Fruit fly (Drosophila melanogaster) whole organism, prepupa: ENCODE results near the gene CCT1.
A peak's percentile ranks its signal among the peaks of the same experiment; 100 is the strongest.

Source experiments
- Blimp-1 ChIP-seq: fragments of 200-800 bp; sonication (Bioruptor generic); optimal IDR thresholded peaks from 3 replicates; lab custom pipeline; 2017; ENCODE audit warnings: missing biosample characterization, missing genetic modification characterization, mild to moderate bottlenecking, moderate library complexity, missing genetic modification reagents
- CG10631 ChIP-seq: fragments of 200-800 bp; sonication (Bioruptor generic); optimal IDR thresholded peaks from 2 replicates; lab custom pipeline; 2016; ENCODE audit warnings: missing biosample characterization, missing genetic modification characterization
- CG16779 ChIP-seq: fragments of 200-800 bp; sonication (Bioruptor generic); optimal IDR thresholded peaks from 3 replicates; lab custom pipeline; 2017; ENCODE audit warnings: missing biosample characterization, mild to moderate bottlenecking, missing genetic modification characterization
- CG31627 ChIP-seq: fragments of 200-800 bp; sonication (Bioruptor generic); optimal IDR thresholded peaks from 3 replicates; lab custom pipeline; 2016; ENCODE audit warnings: missing biosample characterization, missing genetic modification characterization
- CG32006 ChIP-seq: fragments of 200-800 bp; sonication (Bioruptor generic); optimal IDR thresholded peaks from 3 replicates; lab custom pipeline; 2017; ENCODE audit warnings: missing biosample characterization, mild to moderate bottlenecking, missing genetic modification characterization
- CG34406 ChIP-seq: fragments of 200-800 bp; sonication (Bioruptor generic); optimal IDR thresholded peaks from 3 replicates; lab custom pipeline; 2016; ENCODE audit warnings: missing biosample characterization, missing genetic modification characterization
- CG3919 ChIP-seq: fragments of 200-800 bp; sonication (Bioruptor generic); optimal IDR thresholded peaks from 3 replicates; lab custom pipeline; 2016; ENCODE audit warnings: missing biosample characterization, missing genetic modification characterization
- CG4318 ChIP-seq: fragments of 200-800 bp; sonication (Bioruptor generic); optimal IDR thresholded peaks from 3 replicates; lab custom pipeline; 2017; ENCODE audit warnings: missing biosample characterization, mild to moderate bottlenecking, missing genetic modification characterization
- CG6163 ChIP-seq: fragments of 200-800 bp; sonication (Bioruptor generic); IDR thresholded peaks from 3 replicates; pipeline ENCODE4 v1.3.6; 2022; ENCODE audit warnings: missing biosample characterization, missing genetic modification characterization
- CG6276 ChIP-seq: fragments of 200-800 bp; sonication (Bioruptor generic); optimal IDR thresholded peaks from 2 replicates; lab custom pipeline; 2017; ENCODE audit warnings: missing biosample characterization, mild to moderate bottlenecking, missing genetic modification characterization
- CG6792 ChIP-seq: fragments of 200-800 bp; sonication (Bioruptor generic); optimal IDR thresholded peaks from 3 replicates; lab custom pipeline; 2016; ENCODE audit warnings: missing biosample characterization, missing genetic modification characterization
- CG6854 ChIP-seq: fragments of 200-800 bp; sonication (Bioruptor generic); optimal IDR thresholded peaks from 2 replicates; lab custom pipeline; 2017; ENCODE audit warnings: missing biosample characterization, mild to moderate bottlenecking, missing genetic modification characterization
- CG7368 ChIP-seq: fragments of 200-800 bp; sonication (Bioruptor generic); optimal IDR thresholded peaks from 3 replicates; lab custom pipeline; 2016; ENCODE audit warnings: missing biosample characterization, missing genetic modification characterization
- CG8319 ChIP-seq: fragments of 200-800 bp; sonication (Bioruptor generic); optimal IDR thresholded peaks from 3 replicates; lab custom pipeline; 2016; ENCODE audit warnings: missing biosample characterization, missing genetic modification characterization
- CG9139 ChIP-seq: fragments of 200-800 bp; sonication (Bioruptor generic); optimal IDR thresholded peaks from 3 replicates; lab custom pipeline; 2017; ENCODE audit warnings: missing biosample characterization, mild to moderate bottlenecking, missing genetic modification characterization
- Eip75B ChIP-seq: fragments of 200-800 bp; sonication (Bioruptor generic); optimal IDR thresholded peaks from 3 replicates; lab custom pipeline; 2016; ENCODE audit warnings: missing biosample characterization, missing genetic modification characterization
- Eip78C ChIP-seq: fragments of 200-800 bp; sonication (Bioruptor generic); peaks from one replicate; lab custom pipeline; 2016; ENCODE audit warnings: missing biosample characterization, missing genetic modification characterization
- Eip93F ChIP-seq: fragments of 200-800 bp; sonication (Bioruptor generic); optimal IDR thresholded peaks from 2 replicates; lab custom pipeline; 2016; ENCODE audit warnings: missing biosample characterization, mild to moderate bottlenecking, missing genetic modification characterization
- Ets21C ChIP-seq: fragments of 200-800 bp; sonication (Bioruptor generic); optimal IDR thresholded peaks from 3 replicates; lab custom pipeline; 2016; ENCODE audit warnings: missing biosample characterization, missing genetic modification characterization
- Ets96B ChIP-seq: fragments of 200-800 bp; optimal IDR thresholded peaks from 2 replicates; lab custom pipeline; 2019; ENCODE audit warnings: missing biosample characterization, mild to moderate bottlenecking, missing genetic modification characterization, moderate library complexity
- Hr4 ChIP-seq: fragments of 200-800 bp; sonication (Bioruptor generic); optimal IDR thresholded peaks from 3 replicates; lab custom pipeline; 2016; ENCODE audit warnings: missing biosample characterization, missing genetic modification characterization
- Met ChIP-seq: fragments of 200-800 bp; sonication (Bioruptor generic); optimal IDR thresholded peaks from 3 replicates; lab custom pipeline; 2016; ENCODE audit warnings: missing biosample characterization, missing genetic modification characterization
- achi ChIP-seq: fragments of 200-800 bp; sonication (Bioruptor generic); optimal IDR thresholded peaks from 3 replicates; lab custom pipeline; 2016; ENCODE audit warnings: missing biosample characterization, missing genetic modification characterization
- cyc ChIP-seq: fragments of 200-800 bp; sonication (Bioruptor generic); optimal IDR thresholded peaks from 3 replicates; lab custom pipeline; 2016; ENCODE audit warnings: missing biosample characterization, missing genetic modification characterization
- dac ChIP-seq: fragments of 200-800 bp; sonication (Bioruptor generic); optimal IDR thresholded peaks from 2 replicates; lab custom pipeline; 2017; ENCODE audit warnings: missing biosample characterization, mild to moderate bottlenecking, missing genetic modification characterization
- dsx ChIP-seq: fragments of 200-800 bp; optimal IDR thresholded peaks from 3 replicates; lab custom pipeline; 2019; ENCODE audit warnings: missing biosample characterization, mild to moderate bottlenecking, missing genetic modification characterization, moderate library complexity; ENCODE audit not compliant: poor library complexity, severe bottlenecking
- eg ChIP-seq: fragments of 200-800 bp; sonication (Bioruptor generic); IDR thresholded peaks from 3 replicates; pipeline ENCODE4 v1.3.6; 2022; ENCODE audit warnings: missing biosample characterization, missing genetic modification characterization
- esn ChIP-seq: fragments of 200-800 bp; sonication (Bioruptor generic); optimal IDR thresholded peaks from 2 replicates; lab custom pipeline; 2016; ENCODE audit warnings: missing biosample characterization, mild to moderate bottlenecking, missing genetic modification characterization, moderate library complexity
- fd59A ChIP-seq: fragments of 200-800 bp; sonication (Bioruptor generic); optimal IDR thresholded peaks from 2 replicates; lab custom pipeline; 2017; ENCODE audit warnings: missing biosample characterization, mild to moderate bottlenecking, missing genetic modification characterization, missing genetic modification reagents
- fd85E ChIP-seq: fragments of 200-800 bp; sonication (Bioruptor generic); optimal IDR thresholded peaks from 3 replicates; lab custom pipeline; 2016; ENCODE audit warnings: missing biosample characterization, missing genetic modification characterization
- fkh ChIP-seq: fragments of 200-800 bp; sonication (Bioruptor generic); optimal IDR thresholded peaks from 3 replicates; lab custom pipeline; 2017; ENCODE audit warnings: missing biosample characterization, mild to moderate bottlenecking, missing genetic modification characterization, moderate library complexity
- salr ChIP-seq, 2 experiments: fragments of 200-800 bp; sonication (Bioruptor generic); optimal IDR thresholded peaks; 3 replicates each; lab custom pipeline; 2016 to 2018; ENCODE audit warnings: missing biosample characterization in 2 of 2, missing genetic modification characterization in 2 of 2, mild to moderate bottlenecking in 1 of 2
- ss ChIP-seq, 2 experiments: fragments of 200-800 bp; sonication (Bioruptor generic); optimal IDR thresholded peaks; 2 replicates in 1 of 2; 3 replicates in 1 of 2; lab custom pipeline; 2017 to 2018; ENCODE audit warnings: mild to moderate bottlenecking in 2 of 2, missing biosample characterization in 2 of 2, missing genetic modification characterization in 2 of 2, moderate library complexity in 1 of 2
- svp ChIP-seq: fragments of 200-800 bp; sonication (Bioruptor generic); peaks from one replicate; lab custom pipeline; 2016; ENCODE audit warnings: missing biosample characterization, missing genetic modification characterization
- topi ChIP-seq: fragments of 200-800 bp; sonication (Bioruptor generic); optimal IDR thresholded peaks from 3 replicates; lab custom pipeline; 2016; ENCODE audit warnings: missing biosample characterization, missing genetic modification characterization
- vri ChIP-seq: fragments of 200-800 bp; sonication (Bioruptor generic); optimal IDR thresholded peaks from 3 replicates; lab custom pipeline; 2016; ENCODE audit warnings: missing biosample characterization, mild to moderate bottlenecking, missing genetic modification characterization

The CCT1 gene

dm6 chr3R:22494523-22495309, 3.5 kb upstream of the CCT1 start:
- TF ChIP-seq Eip78C (peak; percentile 68), fd59A (GFP tag; lab: Kevin White, UChicago) (no peak), svp (GFP tag; lab: Kevin White, UChicago) (no peak), CG10631 (GFP tag; lab: Kevin White, UChicago) (peak; percentile 2), cyc (GFP tag; lab: Kevin White, UChicago) (peak; percentile 39), CG16779 (peak; percentile 24), CG6276 (GFP tag; lab: Kevin White, UChicago) (peak; percentile 74), Eip93F (GFP tag; lab: Kevin White, UChicago) (no peak), eg (0 out of 3 replicates have a peak, but pooled peaks have one; percentile 26), CG9139 (GFP tag; lab: Kevin White, UChicago) (no peak), CG31627 (GFP tag; lab: Kevin White, UChicago) (no peak), Hr4 (GFP tag; lab: Kevin White, UChicago) (peak; percentile 18), CG7368 (GFP tag; lab: Kevin White, UChicago) (peak; percentile 1), topi (GFP tag; lab: Kevin White, UChicago) (peak; percentile 20), Eip75B (GFP tag; lab: Kevin White, UChicago) (peak; percentile 12), CG4318 (no peak), Ets96B (tag; lab: Kevin White, UChicago) (peak; percentile 17), CG6792 (GFP tag; lab: Kevin White, UChicago) (peak; percentile 21), CG8319 (GFP tag; lab: Kevin White, UChicago) (peak; percentile 55)

- no peak for TF ChIP-seq CG6854
- TF ChIP-seq CG32006 (GFP tag; lab: Kevin White, UChicago) = no peak
- no peak for TF ChIP-seq CG3919 (GFP tag; lab: Kevin White, UChicago)
- no peak for TF ChIP-seq Ets21C (GFP tag; lab: Kevin White, UChicago)
- TF ChIP-seq ss (GFP tag; optimal IDR thresholded peaks at IDR 0.05; lab: Kevin White, UChicago) = no peak
- no peak for TF ChIP-seq Blimp-1 (GFP tag; lab: Kevin White, UChicago)
- no peak for TF ChIP-seq CG4318
- no peak for TF ChIP-seq svp (GFP tag; lab: Kevin White, UChicago)
- TF ChIP-seq CG8319 (GFP tag; lab: Kevin White, UChicago) = no peak
- TF ChIP-seq dsx = no peak
- no peak for TF ChIP-seq Eip93F (GFP tag; lab: Kevin White, UChicago)
- no peak for TF ChIP-seq dac
Measured at dm6 chr3R:22492767-22493166, 1.5 kb upstream of the CCT1 start, which contains the start of gene tHMG2. Gene tHMG2, plus strand, starts transcription at chr3R:22492953.

dm6 chr3R:22488855-22489254, 2.4 kb downstream of the CCT1 start, which contains the start of gene CG5376:
Gene CG5376, minus strand, starts transcription at chr3R:22488955.
- TF ChIP-seq esn (GFP tag; lab: Kevin White, UChicago) (no peak), Blimp-1 (GFP tag; lab: Kevin White, UChicago) (no peak), CG6163 (GFP tag; lab: Robert Waterston, UW) (no peak), salr (GFP tag; optimal IDR thresholded peaks at IDR 0.05; lab: Kevin White, UChicago) (no peak), CG16779 (no peak), CG31627 (GFP tag; lab: Kevin White, UChicago) (no peak), CG4318 (no peak), CG6276 (GFP tag; lab: Kevin White, UChicago) (no peak), achi (no peak), Hr4 (GFP tag; lab: Kevin White, UChicago) (no peak), Met (GFP tag; lab: Kevin White, UChicago) (no peak)
- TF ChIP-seq, all 60 proteins: peak for 0

dm6 chr3R:22487037-22487492, 4.2 kb downstream of the CCT1 start, which contains the start of gene Pfdn5:
Gene Pfdn5, plus strand, starts transcription at chr3R:22487039.
- no peak for TF ChIP-seq fkh (GFP tag; lab: Kevin White, UChicago)
- TF ChIP-seq CG34406 (GFP tag; lab: Kevin White, UChicago) = no peak
- TF ChIP-seq CG8319 (GFP tag; lab: Kevin White, UChicago) = no peak
- no peak for TF ChIP-seq dac
- TF ChIP-seq achi = no peak
- no peak for TF ChIP-seq vri (GFP tag; lab: Kevin White, UChicago)
- no peak for TF ChIP-seq dsx
- TF ChIP-seq CG6854 = no peak
- no peak for TF ChIP-seq fd85E
- TF ChIP-seq topi (GFP tag; lab: Kevin White, UChicago) = no peak
